Worm (Caenorhabditis elegans): ENCODE results near the gene C14C11.2.

Gene C14C11.2

ce11 chrV:5660604-5661209 is at the start of gene C14C11.2, which contains the start of gene mut-14:
Gene C14C11.2 (plus strand): TSS chrV:5661159.
Gene mut-14 (minus strand): TSS chrV:5660704.
- TF ChIP-seq hmbx-1 (tag; optimal IDR thresholded peaks at IDR 0.05): no peak
- TF ChIP-seq hnd-1 (tag; optimal IDR thresholded peaks at IDR 0.05): no peak
- no peak for TF ChIP-seq flt-1 (GFP tag; IDR thresholded peaks at IDR 0.05)
- TF ChIP-seq aly-1 (tag; optimal IDR thresholded peaks at IDR 0.05): no peak
- TF ChIP-seq ceh-13 (GFP tag; optimal IDR thresholded peaks at IDR 0.05): no peak

- TF ChIP-seq sea-1 (GFP tag; conservative IDR thresholded peaks at IDR 0.05) (no peak), tbx-37 (GFP tag; conservative IDR thresholded peaks at IDR 0.05) (no peak), aly-1 (tag; optimal IDR thresholded peaks at IDR 0.05) (no peak), scrt-1 (GFP tag; IDR thresholded peaks at IDR 0.05) (no peak), B0310.2 (tag; optimal IDR thresholded peaks at IDR 0.05) (no peak), F13C5.2 (tag; optimal IDR thresholded peaks at IDR 0.05) (no peak), tra-4 (tag; optimal IDR thresholded peaks at IDR 0.05) (no peak), ceh-13 (GFP tag; optimal IDR thresholded peaks at IDR 0.05) (no peak), flt-1 (GFP tag; IDR thresholded peaks at IDR 0.05) (no peak)
These were observed 47.9 kb upstream of the C14C11.2 start, which contains the start of gene lrpc-1 for ce11 chrV:5613109-5613508. Gene lrpc-1 (minus strand): TSS chrV:5613209.

ce11 chrV:5614724-5615123 is 46.2 kb upstream of the C14C11.2 start, which contains the start of gene M03E7.3:
Gene M03E7.3 (plus strand): TSS chrV:5615024.
- no peak for TF ChIP-seq ceh-13 (GFP tag; optimal IDR thresholded peaks at IDR 0.05)
- TF ChIP-seq ets-7 (tag; optimal IDR thresholded peaks at IDR 0.05): no peak
- no peak for TF ChIP-seq aly-1 (tag; optimal IDR thresholded peaks at IDR 0.05)
- TF ChIP-seq F13C5.2 (tag; optimal IDR thresholded peaks at IDR 0.05): no peak
- no peak for TF ChIP-seq hmg-4 (GFP tag; optimal IDR thresholded peaks at IDR 0.05)
- no peak for TF ChIP-seq scrt-1 (GFP tag; IDR thresholded peaks at IDR 0.05)
- TF ChIP-seq ceh-36 (tag; optimal IDR thresholded peaks at IDR 0.05): no peak
- no peak for TF ChIP-seq B0310.2 (tag; optimal IDR thresholded peaks at IDR 0.05)

DNA sequence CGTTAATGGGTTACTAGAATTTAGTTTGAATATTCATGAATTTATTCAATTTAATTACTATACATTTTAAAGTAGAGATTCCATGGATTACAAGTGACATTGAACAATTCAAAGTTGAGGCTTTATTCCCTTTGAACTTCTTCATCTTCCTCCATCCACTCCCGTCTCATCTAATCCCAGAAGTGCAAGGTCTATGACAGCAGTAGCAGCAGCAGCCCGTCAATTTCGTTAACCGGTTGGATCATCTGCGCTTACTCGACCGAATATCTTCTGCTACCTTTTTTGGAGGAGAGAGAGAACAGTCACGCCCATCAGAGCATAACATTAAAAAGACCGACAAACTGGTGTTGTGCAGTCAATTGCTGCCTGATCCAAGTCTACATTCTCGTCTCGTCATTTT is 43.7 kb upstream of the C14C11.2 start, which contains the start of gene M03E7.2:
Gene M03E7.2 (plus strand): TSS at position 301 of the 400 bp plus-strand sequence.
- TF ChIP-seq hmbx-1 (tag; optimal IDR thresholded peaks at IDR 0.05) (no peak), aly-1 (tag; optimal IDR thresholded peaks at IDR 0.05) (no peak), ets-7 (tag; optimal IDR thresholded peaks at IDR 0.05) (no peak), scrt-1 (GFP tag; IDR thresholded peaks at IDR 0.05) (no peak), hmg-4 (GFP tag; optimal IDR thresholded peaks at IDR 0.05) (no peak)

- no peak for TF ChIP-seq hmg-4 (GFP tag; optimal IDR thresholded peaks at IDR 0.05)
- TF ChIP-seq flt-1 (GFP tag; IDR thresholded peaks at IDR 0.05): no peak
- TF ChIP-seq B0310.2 (tag; optimal IDR thresholded peaks at IDR 0.05): no peak
- TF ChIP-seq tbx-11 (GFP tag; IDR thresholded peaks at IDR 0.05): no peak
- no peak for TF ChIP-seq sea-1 (GFP tag; conservative IDR thresholded peaks at IDR 0.05)
- TF ChIP-seq F13C5.2 (tag; optimal IDR thresholded peaks at IDR 0.05): no peak
- no peak for TF ChIP-seq tra-4 (tag; optimal IDR thresholded peaks at IDR 0.05)
- TF ChIP-seq hnd-1 (tag; optimal IDR thresholded peaks at IDR 0.05): no peak
- TF ChIP-seq ets-7 (tag; optimal IDR thresholded peaks at IDR 0.05): no peak
- TF ChIP-seq scrt-1 (GFP tag; IDR thresholded peaks at IDR 0.05): no peak
- TF ChIP-seq pes-1 (GFP tag; IDR thresholded peaks at IDR 0.05): no peak
- no peak for TF ChIP-seq ceh-36 (tag; optimal IDR thresholded peaks at IDR 0.05)
- no peak for TF ChIP-seq ceh-13 (GFP tag; optimal IDR thresholded peaks at IDR 0.05)
- no peak for TF ChIP-seq aly-1 (tag; optimal IDR thresholded peaks at IDR 0.05)
- TF ChIP-seq tbx-37 (GFP tag; conservative IDR thresholded peaks at IDR 0.05): no peak
- no peak for TF ChIP-seq hmbx-1 (tag; optimal IDR thresholded peaks at IDR 0.05)
- no peak for TF ChIP-seq ama-1 (optimal IDR thresholded peaks at IDR 0.05)
These were observed 41.6 kb upstream of the C14C11.2 start for ce11 chrV:5619372-5619771.

- TF ChIP-seq hmbx-1 (tag; optimal IDR thresholded peaks at IDR 0.05) (no peak), flt-1 (GFP tag; IDR thresholded peaks at IDR 0.05) (no peak), tbx-11 (GFP tag; IDR thresholded peaks at IDR 0.05) (no peak), ets-7 (tag; optimal IDR thresholded peaks at IDR 0.05) (no peak), B0310.2 (tag; optimal IDR thresholded peaks at IDR 0.05) (no peak), ama-1 (optimal IDR thresholded peaks at IDR 0.05) (no peak), hnd-1 (tag; optimal IDR thresholded peaks at IDR 0.05) (no peak), pes-1 (GFP tag; IDR thresholded peaks at IDR 0.05) (no peak), ceh-13 (GFP tag; optimal IDR thresholded peaks at IDR 0.05) (no peak), scrt-1 (GFP tag; IDR thresholded peaks at IDR 0.05) (no peak), ceh-36 (tag; optimal IDR thresholded peaks at IDR 0.05) (no peak), tbx-37 (GFP tag; conservative IDR thresholded peaks at IDR 0.05) (no peak), F13C5.2 (tag; optimal IDR thresholded peaks at IDR 0.05) (no peak), tra-4 (tag; optimal IDR thresholded peaks at IDR 0.05) (no peak)
These were observed 40.9 kb upstream of the C14C11.2 start, which contains the start of gene memb-2 for ce11 chrV:5620040-5620439. Gene memb-2 (minus strand): TSS chrV:5620140.

DNA sequence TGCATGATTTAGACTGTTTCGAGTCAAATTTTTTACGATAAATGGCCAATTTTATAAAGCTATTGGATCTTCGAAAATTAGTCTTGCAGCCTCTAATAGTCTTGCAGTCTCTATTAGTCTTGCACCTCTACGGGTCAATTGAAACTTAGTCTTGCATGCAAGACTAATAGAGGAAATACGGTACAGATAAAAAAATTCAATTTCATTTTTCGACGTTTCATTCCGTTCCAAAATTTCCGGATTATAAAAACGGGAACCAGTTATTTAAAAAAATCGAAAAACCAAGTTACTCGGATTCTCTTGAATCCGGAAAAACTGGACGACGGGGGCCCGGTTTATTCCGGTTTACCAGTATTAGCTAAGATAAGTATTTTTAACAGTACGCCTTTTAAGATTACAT is 39.6 kb upstream of the C14C11.2 start, which contains the start of gene M03E7.1:
Gene M03E7.1 (plus strand): TSS at position 301 of the 400 bp plus-strand sequence.
- TF ChIP-seq tra-4 (tag; optimal IDR thresholded peaks at IDR 0.05) (no peak), flt-1 (GFP tag; IDR thresholded peaks at IDR 0.05) (no peak), ceh-36 (tag; optimal IDR thresholded peaks at IDR 0.05) (no peak)

DNA sequence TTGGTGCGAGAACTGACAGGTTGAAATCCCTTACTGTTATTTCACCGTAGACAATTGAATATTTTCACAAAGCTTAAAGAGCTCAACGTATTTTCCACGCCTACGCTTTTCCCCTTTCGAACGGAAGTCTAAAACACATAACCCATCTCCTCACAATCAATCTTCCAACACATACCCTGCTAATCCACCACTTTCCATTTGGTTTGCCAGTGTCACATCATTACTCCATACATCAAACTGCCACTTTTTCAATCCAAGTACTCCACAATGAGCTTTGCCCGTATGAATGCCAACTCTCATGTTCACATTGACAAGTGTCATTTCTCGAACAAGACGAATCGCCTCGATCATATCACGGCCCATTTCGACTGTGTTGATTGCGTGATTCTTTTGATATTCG is 32.9 kb upstream of the C14C11.2 start:
- no peak for TF ChIP-seq ets-7 (tag; optimal IDR thresholded peaks at IDR 0.05)
- no peak for TF ChIP-seq scrt-1 (GFP tag; IDR thresholded peaks at IDR 0.05)
- TF ChIP-seq ama-1 (optimal IDR thresholded peaks at IDR 0.05): no peak
- TF ChIP-seq B0310.2 (tag; optimal IDR thresholded peaks at IDR 0.05): no peak
- TF ChIP-seq flt-1 (GFP tag; IDR thresholded peaks at IDR 0.05): no peak
- TF ChIP-seq pes-1 (GFP tag; IDR thresholded peaks at IDR 0.05): no peak
- TF ChIP-seq ceh-13 (GFP tag; optimal IDR thresholded peaks at IDR 0.05): no peak
- no peak for TF ChIP-seq tra-4 (tag; optimal IDR thresholded peaks at IDR 0.05)
- TF ChIP-seq hmbx-1 (tag; optimal IDR thresholded peaks at IDR 0.05): no peak
- TF ChIP-seq sea-1 (GFP tag; conservative IDR thresholded peaks at IDR 0.05): no peak
- TF ChIP-seq tbx-37 (GFP tag; conservative IDR thresholded peaks at IDR 0.05): no peak
- TF ChIP-seq ceh-36 (tag; optimal IDR thresholded peaks at IDR 0.05): no peak
- TF ChIP-seq F13C5.2 (tag; optimal IDR thresholded peaks at IDR 0.05): no peak
- TF ChIP-seq tbx-11 (GFP tag; IDR thresholded peaks at IDR 0.05): no peak
